Fruit fly (Drosophila melanogaster): ENCODE results near the gene CG12502.

CG12502 gene

dm6 chr3L:837552-838187 lies 27.5 kb upstream of the CG12502 start, which contains the start of the genes CG13901 and CG13887 (continued):
- peak; percentile 34 for TF ChIP-seq bigmax (GFP tag; optimal IDR thresholded peaks at IDR 0.05)
- peak; percentile 69 for TF ChIP-seq rib (GFP tag; IDR thresholded peaks at IDR 0.05)
- TF ChIP-seq psq (GFP tag; optimal IDR thresholded peaks at IDR 0.05) = peak; percentile 80
- TF ChIP-seq cwo (GFP tag; optimal IDR thresholded peaks at IDR 0.05) = peak; percentile 83
- TF ChIP-seq CG4404 (GFP tag; IDR thresholded peaks at IDR 0.05) = peak; percentile 85
- peak; percentile 69 for TF ChIP-seq CG17802 (tag; optimal IDR thresholded peaks at IDR 0.05)
- TF ChIP-seq kni (GFP tag; optimal IDR thresholded peaks at IDR 0.05) = peak; percentile 54
- TF ChIP-seq H15 (GFP tag; IDR thresholded peaks at IDR 0.05) = peak; percentile 81
- peak; percentile 16 for TF ChIP-seq fru (optimal IDR thresholded peaks at IDR 0.05)
- TF ChIP-seq CG16779 (GFP tag; IDR thresholded peaks at IDR 0.05) = peak; percentile 56; the same call in 1 of the 2 replicates
- peak; percentile 84 for TF ChIP-seq CG11695 (GFP tag; IDR thresholded peaks at IDR 0.05)
- TF ChIP-seq maf-S (GFP tag; optimal IDR thresholded peaks at IDR 0.05) = peak; percentile 92
- 0 out of 3 replicates have a peak, but pooled peaks have one; percentile 54 for TF ChIP-seq knrl (GFP tag; IDR thresholded peaks at IDR 0.05; ENCODE audit: partially characterized antibody)
- TF ChIP-seq CG17328 (GFP tag; IDR thresholded peaks at IDR 0.05) = peak; percentile 84
- TF ChIP-seq scrt (GFP tag; optimal IDR thresholded peaks at IDR 0.05) = no peak

dm6 chr3L:841260-841659 lies 23.9 kb upstream of the CG12502 start, which contains the start of the genes JMJD5 and Gr61a:
JMJD5 (minus strand) TSS chr3L:841360.
Gr61a (plus strand) TSS chr3L:841451.
- TF ChIP-seq Ets65A (GFP tag) (peak; percentile 20), Bgb (GFP tag; IDR thresholded peaks at IDR 0.05; ENCODE audit: partially characterized antibody) (peak; percentile 26; the same call in 1 of the 2 replicates), bigmax (GFP tag; optimal IDR thresholded peaks at IDR 0.05) (no peak), esg (GFP tag; conservative IDR thresholded peaks at IDR 0.05) (no peak), CG10267 (tag; optimal IDR thresholded peaks at IDR 0.05) (no peak), CG4730 (GFP tag; IDR thresholded peaks at IDR 0.05) (no peak), ato (GFP tag; IDR thresholded peaks at IDR 0.05; ENCODE audit: partially characterized antibody) (no peak), bsh (GFP tag; optimal IDR thresholded peaks at IDR 0.05) (no peak), vvl (GFP tag; IDR thresholded peaks at IDR 0.05) (no peak), CG18599 (GFP tag; optimal IDR thresholded peaks at IDR 0.05) (no peak), CG1529 (GFP tag; optimal IDR thresholded peaks at IDR 0.05) (no peak), E2f2 (GFP tag; IDR thresholded peaks at IDR 0.05) (0 out of 2 replicates have a peak, but pooled peaks have one; percentile 27), Optix (GFP tag; IDR thresholded peaks at IDR 0.05) (no peak), CkIIα-i1 (GFP tag; IDR thresholded peaks at IDR 0.05) (no peak), BEAF-32 (GFP tag; optimal IDR thresholded peaks at IDR 0.05) (peak; percentile 19), dm (GFP tag; optimal IDR thresholded peaks at IDR 0.05) (no peak), gsb (GFP tag; IDR thresholded peaks at IDR 0.05) (no peak), dmrt11E (tag; optimal IDR thresholded peaks at IDR 0.05) (no peak), zf30C (GFP tag; optimal IDR thresholded peaks at IDR 0.05) (no peak), CG10321 (GFP tag; IDR thresholded peaks at IDR 0.05) (no peak), CG2889 (GFP tag; IDR thresholded peaks at IDR 0.05) (no peak), Scr (GFP tag; IDR thresholded peaks at IDR 0.05; ENCODE audit: partially characterized antibody) (peak; percentile 14; the same call in 1 of the 2 replicates), CG12942 (GFP tag; optimal IDR thresholded peaks at IDR 0.05) (no peak), cwo (GFP tag; optimal IDR thresholded peaks at IDR 0.05) (no peak), stwl (tag; optimal IDR thresholded peaks at IDR 0.05) (peak; percentile 20), bab2 (GFP tag; optimal IDR thresholded peaks at IDR 0.05) (no peak), ase (GFP tag; IDR thresholded peaks at IDR 0.05) (no peak), Usf (GFP tag; optimal IDR thresholded peaks at IDR 0.05) (no peak), Med (GFP tag) (peak; percentile 48), sd (tag; optimal IDR thresholded peaks at IDR 0.05) (no peak), stc (GFP tag; IDR thresholded peaks at IDR 0.05) (no peak), gcm (GFP tag; optimal IDR thresholded peaks at IDR 0.05) (no peak), pzg (GFP tag; optimal IDR thresholded peaks at IDR 0.05) (peak; percentile 0), caup (GFP tag; optimal IDR thresholded peaks at IDR 0.05; ENCODE audit: severe bottlenecking) (no peak), MBD-R2 (GFP tag; IDR thresholded peaks at IDR 0.05) (peak; percentile 59), CG12391 (tag; optimal IDR thresholded peaks at IDR 0.05) (no peak)
